Fruit fly (Drosophila melanogaster) whole organism, prepupa: Measurements from ENCODE around the gene CG33296.

ENCODE experiments used
- Blimp-1 ChIP-seq: fragments of 200-800 bp; sonication (Bioruptor generic); optimal IDR thresholded peaks from 3 replicates; lab custom pipeline; 2017; ENCODE audit warnings: missing biosample characterization, missing genetic modification characterization, mild to moderate bottlenecking, moderate library complexity, missing genetic modification reagents
- CG10631 ChIP-seq: fragments of 200-800 bp; sonication (Bioruptor generic); optimal IDR thresholded peaks from 2 replicates; lab custom pipeline; 2016; ENCODE audit warnings: missing biosample characterization, missing genetic modification characterization
- CG11294 ChIP-seq: fragments of 200-800 bp; sonication (Bioruptor generic); IDR thresholded peaks from 2 replicates; pipeline ENCODE4 v1.3.6; 2022; ENCODE audit warnings: missing biosample characterization, missing genetic modification characterization
- CG11762 ChIP-seq: fragments of 200-800 bp; sonication (Bioruptor generic); optimal IDR thresholded peaks from 3 replicates; lab custom pipeline; 2016; ENCODE audit warnings: missing biosample characterization, missing genetic modification characterization; ENCODE audit not compliant: insufficient read depth
- CG11902 ChIP-seq: fragments of 200-800 bp; sonication (Bioruptor generic); optimal IDR thresholded peaks from 3 replicates; lab custom pipeline; 2016; ENCODE audit warnings: missing biosample characterization, missing genetic modification characterization
- CG15336 ChIP-seq: fragments of 200-800 bp; sonication (Bioruptor generic); IDR thresholded peaks from 2 replicates; pipeline ENCODE4 v1.3.6; 2022; ENCODE audit warnings: missing biosample characterization, missing genetic modification characterization
- CG1621 ChIP-seq: fragments of 200-800 bp; sonication (Bioruptor generic); optimal IDR thresholded peaks from 3 replicates; lab custom pipeline; 2018; ENCODE audit warnings: missing biosample characterization, mild to moderate bottlenecking, missing genetic modification characterization
- CG16779 ChIP-seq: fragments of 200-800 bp; sonication (Bioruptor generic); optimal IDR thresholded peaks from 3 replicates; lab custom pipeline; 2017; ENCODE audit warnings: missing biosample characterization, mild to moderate bottlenecking, missing genetic modification characterization
- CG34406 ChIP-seq: fragments of 200-800 bp; sonication (Bioruptor generic); optimal IDR thresholded peaks from 3 replicates; lab custom pipeline; 2016; ENCODE audit warnings: missing biosample characterization, missing genetic modification characterization
- CG3919 ChIP-seq: fragments of 200-800 bp; sonication (Bioruptor generic); optimal IDR thresholded peaks from 3 replicates; lab custom pipeline; 2016; ENCODE audit warnings: missing biosample characterization, missing genetic modification characterization
- CG6792 ChIP-seq: fragments of 200-800 bp; sonication (Bioruptor generic); optimal IDR thresholded peaks from 3 replicates; lab custom pipeline; 2016; ENCODE audit warnings: missing biosample characterization, missing genetic modification characterization
- CG6808 ChIP-seq: fragments of 200-800 bp; sonication (Bioruptor generic); optimal IDR thresholded peaks from 3 replicates; lab custom pipeline; 2017; ENCODE audit warnings: missing biosample characterization, missing genetic modification characterization, mild to moderate bottlenecking, moderate library complexity, missing genetic modification reagents
- CG6854 ChIP-seq: fragments of 200-800 bp; sonication (Bioruptor generic); optimal IDR thresholded peaks from 2 replicates; lab custom pipeline; 2017; ENCODE audit warnings: missing biosample characterization, mild to moderate bottlenecking, missing genetic modification characterization
- CG7368 ChIP-seq: fragments of 200-800 bp; sonication (Bioruptor generic); optimal IDR thresholded peaks from 3 replicates; lab custom pipeline; 2016; ENCODE audit warnings: missing biosample characterization, missing genetic modification characterization
- CG8119 ChIP-seq: fragments of 200-800 bp; sonication (Bioruptor generic); IDR thresholded peaks from 3 replicates; pipeline ENCODE4 v1.3.6; 2022; ENCODE audit warnings: missing biosample characterization, missing genetic modification characterization
- CG8319 ChIP-seq: fragments of 200-800 bp; sonication (Bioruptor generic); optimal IDR thresholded peaks from 3 replicates; lab custom pipeline; 2016; ENCODE audit warnings: missing biosample characterization, missing genetic modification characterization
- CG8632 ChIP-seq: fragments of 200-800 bp; sonication (Bioruptor generic); optimal IDR thresholded peaks from 3 replicates; lab custom pipeline; 2016; ENCODE audit warnings: missing biosample characterization, missing genetic modification characterization
- Eip75B ChIP-seq: fragments of 200-800 bp; sonication (Bioruptor generic); optimal IDR thresholded peaks from 3 replicates; lab custom pipeline; 2016; ENCODE audit warnings: missing biosample characterization, missing genetic modification characterization
- Eip78C ChIP-seq: fragments of 200-800 bp; sonication (Bioruptor generic); peaks from one replicate; lab custom pipeline; 2016; ENCODE audit warnings: missing biosample characterization, missing genetic modification characterization
- Eip93F ChIP-seq: fragments of 200-800 bp; sonication (Bioruptor generic); optimal IDR thresholded peaks from 2 replicates; lab custom pipeline; 2016; ENCODE audit warnings: missing biosample characterization, mild to moderate bottlenecking, missing genetic modification characterization
- Gug ChIP-seq: fragments of 200-800 bp; sonication (Bioruptor generic); IDR thresholded peaks from 2 replicates; pipeline ENCODE4 v1.3.6; 2022; ENCODE audit warnings: missing biosample characterization, missing genetic modification characterization
- Hr38 ChIP-seq: sonication (Bioruptor generic); optimal IDR thresholded peaks from 2 replicates; lab custom pipeline; 2016; ENCODE audit warnings: missing biosample characterization, missing genetic modification characterization
- Hr4 ChIP-seq: fragments of 200-800 bp; sonication (Bioruptor generic); optimal IDR thresholded peaks from 3 replicates; lab custom pipeline; 2016; ENCODE audit warnings: missing biosample characterization, missing genetic modification characterization
- Lpt ChIP-seq: fragments of 200-800 bp; sonication (Bioruptor generic); optimal IDR thresholded peaks from 3 replicates; lab custom pipeline; 2016; ENCODE audit warnings: missing biosample characterization, missing genetic modification characterization
- Met ChIP-seq: fragments of 200-800 bp; sonication (Bioruptor generic); optimal IDR thresholded peaks from 3 replicates; lab custom pipeline; 2016; ENCODE audit warnings: missing biosample characterization, missing genetic modification characterization
- OdsH ChIP-seq: fragments of 200-800 bp; sonication (Bioruptor generic); optimal IDR thresholded peaks from 3 replicates; lab custom pipeline; 2016; ENCODE audit warnings: missing biosample characterization, missing genetic modification characterization
- Sox102F ChIP-seq: fragments of 200-800 bp; sonication (Bioruptor generic); optimal IDR thresholded peaks from 2 replicates; lab custom pipeline; 2016; ENCODE audit warnings: missing biosample characterization, mild to moderate bottlenecking, missing genetic modification characterization
- achi ChIP-seq: fragments of 200-800 bp; sonication (Bioruptor generic); optimal IDR thresholded peaks from 3 replicates; lab custom pipeline; 2016; ENCODE audit warnings: missing biosample characterization, missing genetic modification characterization
- acj6 ChIP-seq: fragments of 200-800 bp; sonication (Bioruptor generic); optimal IDR thresholded peaks from 3 replicates; lab custom pipeline; 2016; ENCODE audit warnings: missing biosample characterization, missing genetic modification characterization
- dsx ChIP-seq: fragments of 200-800 bp; optimal IDR thresholded peaks from 3 replicates; lab custom pipeline; 2019; ENCODE audit warnings: missing biosample characterization, mild to moderate bottlenecking, missing genetic modification characterization, moderate library complexity; ENCODE audit not compliant: poor library complexity, severe bottlenecking
- eg ChIP-seq: fragments of 200-800 bp; sonication (Bioruptor generic); IDR thresholded peaks from 3 replicates; pipeline ENCODE4 v1.3.6; 2022; ENCODE audit warnings: missing biosample characterization, missing genetic modification characterization
- esn ChIP-seq: fragments of 200-800 bp; sonication (Bioruptor generic); optimal IDR thresholded peaks from 2 replicates; lab custom pipeline; 2016; ENCODE audit warnings: missing biosample characterization, mild to moderate bottlenecking, missing genetic modification characterization, moderate library complexity
- fd59A ChIP-seq: fragments of 200-800 bp; sonication (Bioruptor generic); optimal IDR thresholded peaks from 2 replicates; lab custom pipeline; 2017; ENCODE audit warnings: missing biosample characterization, mild to moderate bottlenecking, missing genetic modification characterization, missing genetic modification reagents
- fkh ChIP-seq: fragments of 200-800 bp; sonication (Bioruptor generic); optimal IDR thresholded peaks from 3 replicates; lab custom pipeline; 2017; ENCODE audit warnings: missing biosample characterization, mild to moderate bottlenecking, missing genetic modification characterization, moderate library complexity
- salr ChIP-seq, 2 experiments: fragments of 200-800 bp; sonication (Bioruptor generic); optimal IDR thresholded peaks; 3 replicates each; lab custom pipeline; 2016 to 2018; ENCODE audit warnings: missing biosample characterization in 2 of 2, missing genetic modification characterization in 2 of 2, mild to moderate bottlenecking in 1 of 2
- spab ChIP-seq: fragments of 200-800 bp; sonication (Bioruptor generic); optimal IDR thresholded peaks from 2 replicates; lab custom pipeline; 2017; ENCODE audit warnings: missing biosample characterization, mild to moderate bottlenecking, missing genetic modification characterization, missing genetic modification reagents
- ss ChIP-seq, 2 experiments: fragments of 200-800 bp; sonication (Bioruptor generic); optimal IDR thresholded peaks; 2 replicates in 1 of 2; 3 replicates in 1 of 2; lab custom pipeline; 2017 to 2018; ENCODE audit warnings: mild to moderate bottlenecking in 2 of 2, missing biosample characterization in 2 of 2, missing genetic modification characterization in 2 of 2, moderate library complexity in 1 of 2
- topi ChIP-seq: fragments of 200-800 bp; sonication (Bioruptor generic); optimal IDR thresholded peaks from 3 replicates; lab custom pipeline; 2016; ENCODE audit warnings: missing biosample characterization, missing genetic modification characterization
- vri ChIP-seq: fragments of 200-800 bp; sonication (Bioruptor generic); optimal IDR thresholded peaks from 3 replicates; lab custom pipeline; 2016; ENCODE audit warnings: missing biosample characterization, mild to moderate bottlenecking, missing genetic modification characterization

CG33296 gene

dm6 chr2L:7754539-7754938 lies 38.1 kb upstream of the CG33296 start (continued):
- TF ChIP-seq CG11902 (GFP tag; lab: Kevin White, UChicago) (no peak), CG6854 (no peak), OdsH (GFP tag; lab: Kevin White, UChicago) (no peak), Hr4 (GFP tag; lab: Kevin White, UChicago) (peak; percentile 47), Eip75B (GFP tag; lab: Kevin White, UChicago) (no peak), Eip93F (GFP tag; lab: Kevin White, UChicago) (no peak), Met (GFP tag; lab: Kevin White, UChicago) (peak; percentile 21), ss (GFP tag; optimal IDR thresholded peaks at IDR 0.05; lab: Kevin White, UChicago) (peak; percentile 11 to 70), CG8319 (GFP tag; lab: Kevin White, UChicago) (no peak), fd59A (GFP tag; lab: Kevin White, UChicago) (no peak), salr (GFP tag; optimal IDR thresholded peaks at IDR 0.05; lab: Kevin White, UChicago) (no peak), CG1621 (tag; lab: Kevin White, UChicago) (no peak), vri (GFP tag; lab: Kevin White, UChicago) (no peak), CG11294 (GFP tag; lab: Robert Waterston, UW) (0 out of 2 replicates have a peak, but pooled peaks have one; percentile 25), dsx (GFP tag; lab: Kevin White, UChicago) (peak; percentile 5), achi (GFP tag; lab: Kevin White, UChicago) (no peak), eg (GFP tag; lab: Robert Waterston, UW) (0 out of 3 replicates have a peak, but pooled peaks have one; percentile 55), CG8632 (no peak), CG7368 (GFP tag; lab: Kevin White, UChicago) (no peak), CG11762 (GFP tag; lab: Kevin White, UChicago) (no peak), CG15336 (GFP tag; lab: Robert Waterston, UW) (peak; percentile 53), CG3919 (GFP tag; lab: Kevin White, UChicago) (peak; percentile 26)

DNA sequence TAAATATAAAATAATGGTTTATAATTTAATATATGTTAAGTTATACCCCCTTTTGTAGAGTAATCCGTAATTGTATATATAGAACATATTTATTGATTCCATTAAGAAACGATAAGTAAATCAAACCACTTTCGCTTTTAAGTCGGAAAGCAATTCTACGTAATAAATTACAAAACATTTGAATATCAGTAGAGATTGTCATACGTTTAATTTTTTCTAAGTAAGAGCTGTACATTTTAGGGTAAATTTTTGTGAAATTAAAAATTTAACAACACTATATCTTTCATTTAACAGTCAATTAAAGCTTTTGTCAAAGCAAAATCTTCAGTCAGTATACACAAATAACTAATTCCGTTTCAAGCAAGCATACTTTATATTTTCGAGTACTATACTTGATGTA lies 37.4 kb upstream of the CG33296 start, which contains the start of gene CG46025:
CG46025 (plus strand) TSS at position 301 of the 400 bp plus-strand sequence.
- no peak for TF ChIP-seq vri (GFP tag; lab: Kevin White, UChicago)
- TF ChIP-seq CG6808 (GFP tag; lab: Kevin White, UChicago) = no peak
- no peak for TF ChIP-seq CG7368 (GFP tag; lab: Kevin White, UChicago)
- no peak for TF ChIP-seq Sox102F (GFP tag; lab: Kevin White, UChicago)
- TF ChIP-seq fkh = no peak
- no peak for TF ChIP-seq topi
- TF ChIP-seq CG8319 (GFP tag; lab: Kevin White, UChicago) = no peak
- no peak for TF ChIP-seq dsx (GFP tag; lab: Kevin White, UChicago)
- TF ChIP-seq Blimp-1 = no peak
- TF ChIP-seq OdsH (GFP tag; lab: Kevin White, UChicago) = no peak
- TF ChIP-seq CG10631 (GFP tag; lab: Kevin White, UChicago) = no peak

dm6 chr2L:7753086-7753485 lies 36.6 kb upstream of the CG33296 start, which contains the start of gene CG7203:
TSS of gene CG7203 (minus strand) at chr2L:7753186.
- no peak for TF ChIP-seq dsx (GFP tag; lab: Kevin White, UChicago)
- TF ChIP-seq acj6 = no peak
- no peak for TF ChIP-seq Gug (GFP tag; lab: Robert Waterston, UW)
- no peak for TF ChIP-seq CG8119 (GFP tag; lab: Robert Waterston, UW)
- no peak for TF ChIP-seq CG34406 (GFP tag; lab: Kevin White, UChicago)
- TF ChIP-seq CG8632 = no peak
- TF ChIP-seq CG11902 (GFP tag; lab: Kevin White, UChicago) = no peak

- peak in 1 of 2 experiments; percentile 98 for TF ChIP-seq ss (GFP tag; optimal IDR thresholded peaks at IDR 0.05; lab: Kevin White, UChicago)
- TF ChIP-seq Hr38 (GFP tag; lab: Kevin White, UChicago) = no peak
- TF ChIP-seq CG8119 (GFP tag; lab: Robert Waterston, UW) = no peak
- no peak for TF ChIP-seq CG6792 (GFP tag; lab: Kevin White, UChicago)
- TF ChIP-seq CG16779 (tag; lab: Kevin White, UChicago) = no peak
- no peak for TF ChIP-seq Eip78C (GFP tag; lab: Kevin White, UChicago)
- no peak for TF ChIP-seq CG6808 (GFP tag; lab: Kevin White, UChicago)
- TF ChIP-seq spab (GFP tag; lab: Kevin White, UChicago) = no peak
- no peak for TF ChIP-seq Lpt (GFP tag; lab: Kevin White, UChicago)
- no peak for TF ChIP-seq esn (GFP tag; lab: Kevin White, UChicago)
- peak; percentile 11 for TF ChIP-seq dsx (GFP tag; lab: Kevin White, UChicago)
- TF ChIP-seq Blimp-1 = no peak
- no peak for TF ChIP-seq CG10631 (GFP tag; lab: Kevin White, UChicago)
Measured at dm6 chr2L:7750631-7751161, 34.3 kb upstream of the CG33296 start.
